Fruit fly (Drosophila melanogaster) whole organism, embryonic: Measurements from ENCODE around the gene CG18662.

ENCODE experiments used
- Ada2b ChIP-seq: fragments of 200-800 bp; sonication (Bioruptor generic); IDR thresholded peaks from 2 replicates; pipeline ENCODE4 v1.3.6; 2022; ENCODE audit warnings: missing biosample characterization, missing genetic modification characterization
- Asciz ChIP-seq: fragments of 200-800 bp; sonication (Bioruptor generic); optimal IDR thresholded peaks from 2 replicates; lab custom pipeline; 2017; ENCODE audit warnings: missing biosample characterization, mild to moderate bottlenecking, missing genetic modification characterization, missing genetic modification reagents
- Atf6 ChIP-seq: fragments of 200-800 bp; sonication (Bioruptor generic); IDR thresholded peaks from 2 replicates; pipeline ENCODE4 v1.3.6; 2022; ENCODE audit warnings: missing biosample characterization, missing genetic modification characterization
- C15 ChIP-seq: fragments of 200-800 bp; sonication (Bioruptor generic); IDR thresholded peaks from 3 replicates; pipeline ENCODE4 v1.3.6; 2022; ENCODE audit warnings: missing biosample characterization, missing genetic modification characterization
- CG10321 ChIP-seq: fragments of 200-800 bp; sonication (Bioruptor generic); IDR thresholded peaks from 2 replicates; pipeline ENCODE4 v1.3.6; 2022; ENCODE audit warnings: missing biosample characterization, missing genetic modification characterization
- CG10366 ChIP-seq: fragments of 200-800 bp; sonication (Bioruptor generic); IDR thresholded peaks from 2 replicates; pipeline ENCODE4 v1.3.6; 2022; ENCODE audit warnings: missing biosample characterization, missing genetic modification characterization
- CG10654 ChIP-seq: fragments of 200-800 bp; sonication (Bioruptor generic); optimal IDR thresholded peaks from 2 replicates; lab custom pipeline; 2016; ENCODE audit warnings: missing biosample characterization, missing genetic modification characterization
- CG12155 ChIP-seq: fragments of 200-800 bp; sonication (Bioruptor generic); optimal IDR thresholded peaks from 3 replicates; lab custom pipeline; 2016; ENCODE audit warnings: missing biosample characterization, missing genetic modification characterization
- CG12219 ChIP-seq: fragments of 200-800 bp; sonication (Bioruptor generic); optimal IDR thresholded peaks from 3 replicates; lab custom pipeline; 2018; ENCODE audit warnings: missing biosample characterization, mild to moderate bottlenecking, missing genetic modification characterization
- CG1233 ChIP-seq: fragments of 200-800 bp; sonication (Bioruptor generic); optimal IDR thresholded peaks from 4 replicates; lab custom pipeline; 2018; ENCODE audit warnings: missing biosample characterization, mild to moderate bottlenecking, missing genetic modification characterization
- CG13894 ChIP-seq: fragments of 200-800 bp; sonication (Bioruptor generic); optimal IDR thresholded peaks from 3 replicates; lab custom pipeline; 2018; ENCODE audit warnings: missing biosample characterization, mild to moderate bottlenecking, missing genetic modification characterization, moderate library complexity
- CG14441 ChIP-seq: fragments of 200-800 bp; sonication (Bioruptor generic); IDR thresholded peaks from 2 replicates; pipeline ENCODE4 v1.3.6; 2022; ENCODE audit warnings: missing biosample characterization, missing genetic modification characterization
- CG14710 ChIP-seq: fragments of 200-800 bp; sonication (Bioruptor generic); optimal IDR thresholded peaks from 3 replicates; lab custom pipeline; 2019; ENCODE audit warnings: missing biosample characterization, mild to moderate bottlenecking, missing genetic modification characterization, moderate library complexity
- CG15011 ChIP-seq: fragments of 200-800 bp; sonication (Bioruptor generic); optimal IDR thresholded peaks from 3 replicates; lab custom pipeline; 2018; ENCODE audit warnings: missing biosample characterization, mild to moderate bottlenecking, missing genetic modification characterization
- CG15696 ChIP-seq: fragments of 200-800 bp; sonication (Bioruptor generic); optimal IDR thresholded peaks from 2 replicates; lab custom pipeline; 2019; ENCODE audit warnings: missing biosample characterization, mild to moderate bottlenecking, missing genetic modification characterization, moderate library complexity
- CG17912 ChIP-seq: fragments of 200-800 bp; sonication (Bioruptor generic); optimal IDR thresholded peaks from 2 replicates; lab custom pipeline; 2018; ENCODE audit warnings: missing biosample characterization, mild to moderate bottlenecking, missing genetic modification characterization
- CG1832 ChIP-seq: fragments of 200-800 bp; sonication (Bioruptor generic); optimal IDR thresholded peaks from 2 replicates; lab custom pipeline; 2017; ENCODE audit warnings: missing biosample characterization, mild to moderate bottlenecking, missing genetic modification characterization, inconsistent platforms
- CG31388 ChIP-seq: fragments of 200-800 bp; sonication (Bioruptor generic); optimal IDR thresholded peaks from 2 replicates; lab custom pipeline; 2016; ENCODE audit warnings: missing biosample characterization, missing genetic modification characterization
- CG6765 ChIP-seq: fragments of 200-800 bp; sonication (Bioruptor generic); optimal IDR thresholded peaks from 3 replicates; lab custom pipeline; 2017; ENCODE audit warnings: missing biosample characterization, mild to moderate bottlenecking, missing genetic modification characterization
- CG8388 ChIP-seq: fragments of 200-800 bp; sonication (Bioruptor generic); optimal IDR thresholded peaks from 2 replicates; lab custom pipeline; 2019; ENCODE audit warnings: missing biosample characterization, mild to moderate bottlenecking, missing genetic modification characterization, moderate library complexity
- CG8478 ChIP-seq: fragments of >200 bp; optimal IDR thresholded peaks from 2 replicates; lab custom pipeline; 2018
- Camta ChIP-seq: fragments of 200-800 bp; sonication (Bioruptor generic); optimal IDR thresholded peaks from 2 replicates; lab custom pipeline; 2016; ENCODE audit warnings: missing biosample characterization, missing genetic modification characterization
- HLH54F ChIP-seq: fragments of 200-800 bp; sonication (Bioruptor generic); optimal IDR thresholded peaks from 3 replicates; lab custom pipeline; 2016; ENCODE audit warnings: missing biosample characterization, missing genetic modification characterization
- Hmx ChIP-seq: fragments of 200-800 bp; sonication (Bioruptor generic); optimal IDR thresholded peaks from 2 replicates; lab custom pipeline; 2016; ENCODE audit warnings: missing biosample characterization, missing genetic modification characterization
- Lim3 ChIP-seq: fragments of 200-800 bp; sonication (Bioruptor generic); IDR thresholded peaks from 2 replicates; pipeline ENCODE4 v1.3.6; 2022; ENCODE audit warnings: missing biosample characterization, missing genetic modification characterization
- Pdp1 ChIP-seq, 2 experiments: fragments of 200-800 bp; sonication (Bioruptor generic); optimal IDR thresholded peaks; 3 replicates each; lab custom pipeline; 2016; ENCODE audit warnings: missing biosample characterization in 2 of 2, missing genetic modification characterization in 2 of 2, mild to moderate bottlenecking in 1 of 2, moderate library complexity in 1 of 2
- Poxn ChIP-seq: fragments of 200-800 bp; sonication (Bioruptor generic); IDR thresholded peaks from 2 replicates; pipeline ENCODE4 v1.3.6; 2022; ENCODE audit warnings: missing biosample characterization, missing genetic modification characterization
- Ptx1 ChIP-seq: fragments of 200-800 bp; sonication (Bioruptor generic); IDR thresholded peaks from 2 replicates; pipeline ENCODE4 v1.3.6; 2022; ENCODE audit warnings: missing biosample characterization, missing genetic modification characterization
- Ravus ChIP-seq: fragments of 200-800 bp; sonication (Bioruptor generic); IDR thresholded peaks from 2 replicates; pipeline ENCODE4 v1.3.6; 2022; ENCODE audit warnings: missing biosample characterization, missing genetic modification characterization
- TFAM ChIP-seq: fragments of 200-800 bp; sonication (Bioruptor generic); optimal IDR thresholded peaks from 2 replicates; lab custom pipeline; 2017; ENCODE audit warnings: missing biosample characterization, missing genetic modification characterization, inconsistent platforms
- Taf1 ChIP-seq: fragments of 200-800 bp; sonication (Bioruptor generic); IDR thresholded peaks from 2 replicates; pipeline ENCODE4 v1.3.6; 2022; ENCODE audit warnings: missing biosample characterization, missing genetic modification characterization
- Xbp1 ChIP-seq: fragments of 200-800 bp; sonication (Bioruptor generic); optimal IDR thresholded peaks from 3 replicates; lab custom pipeline; 2016; ENCODE audit warnings: missing biosample characterization, mild to moderate bottlenecking, missing genetic modification characterization
- ase ChIP-seq: fragments of 200-800 bp; sonication (Bioruptor generic); IDR thresholded peaks from 3 replicates; pipeline ENCODE4 v1.3.6; 2022; ENCODE audit warnings: missing biosample characterization, missing genetic modification characterization
- bab2 ChIP-seq: fragments of 200-800 bp; sonication (Bioruptor generic); optimal IDR thresholded peaks from 2 replicates; lab custom pipeline; 2016; ENCODE audit warnings: missing biosample characterization, missing genetic modification characterization
- croc ChIP-seq: fragments of 200-800 bp; sonication (Bioruptor generic); conservative IDR thresholded peaks from 3 replicates; pipeline ENCODE4 v1.3.6; 2022; ENCODE audit warnings: missing biosample characterization, missing genetic modification characterization
- da ChIP-seq: fragments of 200-800 bp; sonication (Bioruptor generic); optimal IDR thresholded peaks from 2 replicates; lab custom pipeline; 2016; ENCODE audit warnings: missing biosample characterization, missing genetic modification characterization
- dan ChIP-seq: fragments of 200-800 bp; sonication (Bioruptor generic); IDR thresholded peaks from 2 replicates; pipeline ENCODE4 v1.3.6; 2022; ENCODE audit warnings: missing biosample characterization, missing genetic modification characterization
- ems ChIP-seq: fragments of 200-800 bp; sonication (Bioruptor generic); optimal IDR thresholded peaks from 3 replicates; lab custom pipeline; 2016; ENCODE audit warnings: missing biosample characterization, missing genetic modification characterization
- gsb-n ChIP-seq: fragments of 200-800 bp; sonication (Bioruptor generic); optimal IDR thresholded peaks from 3 replicates; lab custom pipeline; 2018; ENCODE audit warnings: missing biosample characterization, mild to moderate bottlenecking, missing genetic modification characterization
- ham ChIP-seq: fragments of 200-800 bp; sonication (Bioruptor generic); IDR thresholded peaks from 2 replicates; pipeline ENCODE4 v1.3.6; 2022; ENCODE audit warnings: missing biosample characterization, missing genetic modification characterization
- hkb ChIP-seq, 2 experiments: fragments of 200-800 bp in 1 of 2; fragments of >200 bp in 1 of 2; sonication (Bioruptor generic) in 1 of 2; IDR thresholded peaks in 1 of 2; optimal IDR thresholded peaks in 1 of 2; 2 replicates each; pipeline versions ENCODE4 v1.3.6 to Lab custom; 2017 to 2022; ENCODE audit warnings: missing biosample characterization in 1 of 2, missing genetic modification characterization in 1 of 2
- pb ChIP-seq: fragments of 200-800 bp; sonication (Bioruptor generic); optimal IDR thresholded peaks from 3 replicates; lab custom pipeline; 2016; ENCODE audit warnings: missing biosample characterization, missing genetic modification characterization
- phol ChIP-seq: fragments of 200-800 bp; sonication (Bioruptor generic); optimal IDR thresholded peaks from 3 replicates; lab custom pipeline; 2018; ENCODE audit warnings: missing biosample characterization, mild to moderate bottlenecking, missing genetic modification characterization, moderate library complexity
- pita ChIP-seq: fragments of 200-800 bp; sonication (Bioruptor generic); optimal IDR thresholded peaks from 2 replicates; lab custom pipeline; 2017; ENCODE audit warnings: missing biosample characterization, mild to moderate bottlenecking, missing genetic modification characterization
- prd ChIP-seq, 3 experiments: fragments of >200 bp in 2 of 3; fragments of 200-800 bp in 1 of 3; sonication (Bioruptor generic) in 1 of 3; optimal IDR thresholded peaks in 2 of 3; IDR thresholded peaks in 1 of 3; 2 replicates in 2 of 3; 3 replicates in 1 of 3; pipeline versions ENCODE4 v1.3.6 to Lab custom; 2017 to 2022; ENCODE audit warnings: missing biosample characterization in 1 of 3, missing genetic modification characterization in 1 of 3
- scrt ChIP-seq: fragments of 200-800 bp; sonication (Bioruptor generic); optimal IDR thresholded peaks from 2 replicates; lab custom pipeline; 2018; ENCODE audit warnings: missing biosample characterization, mild to moderate bottlenecking, missing genetic modification characterization, moderate library complexity
- slou ChIP-seq: fragments of 200-800 bp; sonication (Bioruptor generic); optimal IDR thresholded peaks from 3 replicates; lab custom pipeline; 2016; ENCODE audit warnings: missing biosample characterization, missing genetic modification characterization
- slp2 ChIP-seq: fragments of 200-800 bp; sonication (Bioruptor generic); optimal IDR thresholded peaks from 2 replicates; lab custom pipeline; 2016; ENCODE audit warnings: missing biosample characterization, missing genetic modification characterization
- tap ChIP-seq: fragments of 200-800 bp; optimal IDR thresholded peaks from 3 replicates; lab custom pipeline; 2019; ENCODE audit warnings: missing biosample characterization, mild to moderate bottlenecking, missing genetic modification characterization, moderate library complexity
- twi ChIP-seq: fragments of 200-800 bp; optimal IDR thresholded peaks from 2 replicates; lab custom pipeline; 2019; ENCODE audit warnings: missing biosample characterization, mild to moderate bottlenecking, missing genetic modification characterization, moderate library complexity
- usp ChIP-seq: fragments of >200 bp; optimal IDR thresholded peaks from 2 replicates; lab custom pipeline; 2017; ENCODE audit warnings: missing biosample characterization, missing genetic modification characterization

The CG18662 gene

dm6 chr2L:8997285-8997684 is 16.8 kb downstream of the CG18662 start, which contains the start of the genes alien and CG18661 (continued):
- TF ChIP-seq Asciz (GFP tag; lab: Kevin White, UChicago) (no peak), Atf6 (peak; percentile 87), CG10366 (GFP tag; lab: Robert Waterston, UW) (peak; percentile 97), croc (GFP tag; lab: Robert Waterston, UW) (peak; percentile 91), CG14710 (tag; lab: Kevin White, UChicago) (peak; percentile 79), bab2 (GFP tag; lab: Kevin White, UChicago) (peak; percentile 80), CG13894 (peak; percentile 72), C15 (peak; percentile 86; the same call in 2 of the 3 replicates), ham (GFP tag; lab: Robert Waterston, UW) (peak; percentile 71; the same call in 1 of the 2 replicates), Lim3 (peak; percentile 82), phol (tag; lab: Kevin White, UChicago) (peak; percentile 81), CG15696 (tag; lab: Kevin White, UChicago) (peak; percentile 77), CG8388 (peak; percentile 46), tap (tag; lab: Kevin White, UChicago) (no peak), CG17912 (GFP tag; lab: Kevin White, UChicago) (peak; percentile 77), Taf1 (peak; percentile 96), CG31388 (no peak), CG12155 (GFP tag; lab: Kevin White, UChicago) (peak; percentile 89), Ravus (peak; percentile 85), CG10321 (GFP tag; lab: Robert Waterston, UW) (peak; percentile 66), slou (peak; percentile 93), CG12219 (peak; percentile 53), Ptx1 (GFP tag; lab: Robert Waterston, UW) (peak; percentile 92), slp2 (GFP tag; lab: Kevin White, UChicago) (peak; percentile 91), CG6765 (GFP tag; lab: Kevin White, UChicago) (no peak), Hmx (peak; percentile 84), TFAM (GFP tag; lab: Kevin White, UChicago) (no peak), da (GFP tag; lab: Kevin White, UChicago) (peak; percentile 30), CG1233 (GFP tag; lab: Kevin White, UChicago) (peak; percentile 37), Ada2b (GFP tag; lab: Robert Waterston, UW) (peak; percentile 96), HLH54F (GFP tag; lab: Kevin White, UChicago) (peak; percentile 82), Xbp1 (peak; percentile 98), gsb-n (peak; percentile 60), twi (peak; percentile 34), hkb (optimal IDR thresholded peaks at IDR 0.05; lab: Kevin White, UChicago) (peak; percentile 53), hkb (GFP tag; IDR thresholded peaks at IDR 0.05; lab: Robert Waterston, UW) (peak; percentile 88), CG15011 (GFP tag; lab: Kevin White, UChicago) (peak; percentile 9), CG14441 (peak; percentile 91), prd (optimal IDR thresholded peaks at IDR 0.05; lab: Kevin White, UChicago) (no peak), prd (GFP tag; IDR thresholded peaks at IDR 0.05; lab: Robert Waterston, UW) (peak; percentile 95), CG10654 (GFP tag; lab: Kevin White, UChicago) (peak; percentile 81), ase (GFP tag; lab: Robert Waterston, UW) (peak; percentile 88), CG8478 (no peak), ems (GFP tag; lab: Kevin White, UChicago) (peak; percentile 91), Camta (peak; percentile 93), pita (no peak), CG1832 (GFP tag; lab: Kevin White, UChicago) (no peak), usp (GFP tag; lab: Kevin White, UChicago) (no peak), pb (GFP tag; lab: Kevin White, UChicago) (peak; percentile 82), dan (0 out of 2 replicates have a peak, but pooled peaks have one; percentile 13), Poxn (GFP tag; lab: Robert Waterston, UW) (peak; percentile 54; the same call in 1 of the 2 replicates), Pdp1 (GFP tag; optimal IDR thresholded peaks at IDR 0.05; lab: Kevin White, UChicago) (peak; percentile 75 to 97), scrt (GFP tag; lab: Kevin White, UChicago) (peak; percentile 33)
